Fruit fly (Drosophila melanogaster) whole organism, wandering third instar larva: ENCODE results near the gene CG46465.

Source experiments
- Abd-B ChIP-seq: fragments of >200 bp; optimal IDR thresholded peaks from 2 replicates; lab custom pipeline; 2017; ENCODE audit warnings: missing biosample characterization, missing genetic modification characterization
- pan ChIP-seq: fragments of >200 bp; optimal IDR thresholded peaks from 2 replicates; lab custom pipeline; 2017
- usp ChIP-seq: fragments of >200 bp; optimal IDR thresholded peaks from 2 replicates; lab custom pipeline; 2017; ENCODE audit warnings: missing biosample characterization, missing genetic modification characterization

DNA sequence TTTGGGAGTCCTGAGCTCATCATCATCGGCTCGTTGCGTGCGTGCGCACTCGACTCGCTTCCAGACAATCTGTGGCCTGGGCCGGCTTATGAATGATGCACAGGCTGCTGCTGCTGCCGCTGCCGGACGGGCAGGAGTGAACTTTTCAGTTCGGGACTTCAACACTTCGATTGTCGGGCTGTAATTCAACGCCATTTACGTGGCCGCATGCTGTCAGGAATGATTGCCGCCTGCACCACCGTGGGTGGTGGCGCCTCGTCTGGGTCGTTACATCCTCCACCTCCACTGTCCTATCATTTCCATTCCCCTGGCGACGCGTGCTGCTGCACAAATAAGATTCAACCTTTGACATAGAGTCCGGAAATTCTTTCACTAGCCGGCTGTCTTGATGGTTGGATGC is 17.7 kb downstream of the CG46465 start:
- TF ChIP-seq usp = no peak
- TF ChIP-seq pan (lab: Kevin White, UChicago) = no peak
- no peak for TF ChIP-seq Abd-B (GFP tag; lab: Kevin White, UChicago)
